Worm (Caenorhabditis elegans): ENCODE measurements around the gene F37C12.18.

Gene F37C12.18

DNA sequence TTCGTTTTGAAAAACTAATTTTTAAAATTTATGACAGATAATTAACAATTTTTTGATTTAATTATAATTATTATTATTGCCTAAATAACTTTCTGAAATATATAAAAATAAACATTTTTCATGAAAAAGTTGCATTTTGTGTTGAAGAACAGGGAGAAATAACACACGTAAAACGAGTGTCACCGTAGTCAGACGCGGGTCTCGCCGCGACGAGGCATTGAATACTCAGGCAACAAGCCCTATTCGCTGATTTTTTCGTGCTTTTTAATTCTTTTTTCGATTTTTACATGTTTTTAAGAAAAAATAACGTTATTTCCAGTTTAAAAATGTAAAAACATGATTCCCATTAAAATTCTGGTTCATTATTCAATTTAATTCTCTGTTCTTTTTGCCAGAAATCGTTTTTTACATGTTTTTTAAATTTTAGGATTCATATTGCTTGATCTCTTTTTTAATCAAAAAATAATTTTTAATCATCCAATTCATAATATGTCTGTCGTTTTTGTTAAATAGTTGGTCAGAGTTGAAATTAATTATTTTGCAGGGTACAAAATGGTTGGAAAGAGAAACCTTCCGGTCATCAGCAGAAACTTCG, 12.8 kb upstream of the F37C12.18 start, which contains the start of gene rpl-6 (continued):
- TF ChIP-seq ztf-4 (tag; optimal IDR thresholded peaks at IDR 0.05) (peak; percentile 73), egl-27 (tag; optimal IDR thresholded peaks at IDR 0.05) (peak; percentile 76)

DNA sequence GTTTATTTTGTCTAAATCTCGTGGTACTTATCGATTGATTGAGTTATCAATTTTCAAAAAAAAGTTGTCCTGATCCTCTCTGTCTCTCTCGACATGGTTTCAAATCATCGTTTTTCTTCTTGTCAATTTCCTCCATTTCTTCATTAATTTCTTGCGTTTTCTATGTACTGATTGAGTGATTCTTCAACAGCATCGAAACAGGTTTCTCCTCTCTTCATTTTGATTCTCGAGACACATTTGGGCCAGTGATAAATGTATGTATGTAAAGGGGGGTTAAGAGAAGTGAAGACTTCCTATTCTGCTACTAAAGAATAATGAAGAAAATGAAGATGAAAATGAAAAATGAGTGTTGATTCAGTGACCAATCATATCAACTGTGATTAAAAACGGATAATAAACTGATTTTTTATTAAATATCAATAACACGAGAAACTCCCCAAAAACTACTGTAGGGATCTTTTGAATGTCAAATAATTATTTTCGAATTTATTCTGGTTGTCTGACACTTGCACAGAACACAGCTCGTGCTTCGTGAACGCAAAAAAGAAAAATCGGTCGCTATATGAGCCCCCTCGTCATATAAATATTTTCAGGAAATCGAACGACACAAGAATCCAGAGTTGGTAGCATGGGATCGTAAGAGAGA, 8.0 kb upstream of the F37C12.18 start:
- TF ChIP-seq sma-9 (GFP tag; optimal IDR thresholded peaks at IDR 0.05) = peak; percentile 50
- no peak for TF ChIP-seq sma-9 (tag; optimal IDR thresholded peaks at IDR 0.05)
- peak; percentile 6 for TF ChIP-seq blmp-1 (tag; optimal IDR thresholded peaks at IDR 0.05; ENCODE audit: insufficient read depth)
- TF ChIP-seq lin-13 (GFP tag; optimal IDR thresholded peaks at IDR 0.05) = no peak
- no peak for TF ChIP-seq mdl-1 (tag; optimal IDR thresholded peaks at IDR 0.05)
- TF ChIP-seq nhr-77 (tag; optimal IDR thresholded peaks at IDR 0.05) = no peak
- no peak for TF ChIP-seq F13H6.1 (tag; optimal IDR thresholded peaks at IDR 0.05)
- peak; percentile 42 for TF ChIP-seq fos-1 (tag; optimal IDR thresholded peaks at IDR 0.05)
- peak; percentile 67 for TF ChIP-seq nhr-25 (tag; optimal IDR thresholded peaks at IDR 0.05)
- TF ChIP-seq nhr-237 (tag; optimal IDR thresholded peaks at IDR 0.05) = no peak
- no peak for TF ChIP-seq nhr-6 (tag; optimal IDR thresholded peaks at IDR 0.05)
- no peak for TF ChIP-seq ZK546.5 (tag; optimal IDR thresholded peaks at IDR 0.05)
- TF ChIP-seq egl-27 (tag; optimal IDR thresholded peaks at IDR 0.05) = peak; percentile 75
- peak; percentile 45 for TF ChIP-seq gmeb-1 (tag; optimal IDR thresholded peaks at IDR 0.05)
- no peak for TF ChIP-seq crh-2 (tag; optimal IDR thresholded peaks at IDR 0.05)
- peak in 1 of 2 experiments; percentile 20 for TF ChIP-seq lsy-2 (tag; optimal IDR thresholded peaks at IDR 0.05)
- peak; percentile 27 for TF ChIP-seq sma-3 (GFP tag; optimal IDR thresholded peaks at IDR 0.05)
- peak; percentile 65 for TF ChIP-seq nhr-21 (tag; optimal IDR thresholded peaks at IDR 0.05)
- TF ChIP-seq C34F6.9 (tag; optimal IDR thresholded peaks at IDR 0.05) = no peak

DNA sequence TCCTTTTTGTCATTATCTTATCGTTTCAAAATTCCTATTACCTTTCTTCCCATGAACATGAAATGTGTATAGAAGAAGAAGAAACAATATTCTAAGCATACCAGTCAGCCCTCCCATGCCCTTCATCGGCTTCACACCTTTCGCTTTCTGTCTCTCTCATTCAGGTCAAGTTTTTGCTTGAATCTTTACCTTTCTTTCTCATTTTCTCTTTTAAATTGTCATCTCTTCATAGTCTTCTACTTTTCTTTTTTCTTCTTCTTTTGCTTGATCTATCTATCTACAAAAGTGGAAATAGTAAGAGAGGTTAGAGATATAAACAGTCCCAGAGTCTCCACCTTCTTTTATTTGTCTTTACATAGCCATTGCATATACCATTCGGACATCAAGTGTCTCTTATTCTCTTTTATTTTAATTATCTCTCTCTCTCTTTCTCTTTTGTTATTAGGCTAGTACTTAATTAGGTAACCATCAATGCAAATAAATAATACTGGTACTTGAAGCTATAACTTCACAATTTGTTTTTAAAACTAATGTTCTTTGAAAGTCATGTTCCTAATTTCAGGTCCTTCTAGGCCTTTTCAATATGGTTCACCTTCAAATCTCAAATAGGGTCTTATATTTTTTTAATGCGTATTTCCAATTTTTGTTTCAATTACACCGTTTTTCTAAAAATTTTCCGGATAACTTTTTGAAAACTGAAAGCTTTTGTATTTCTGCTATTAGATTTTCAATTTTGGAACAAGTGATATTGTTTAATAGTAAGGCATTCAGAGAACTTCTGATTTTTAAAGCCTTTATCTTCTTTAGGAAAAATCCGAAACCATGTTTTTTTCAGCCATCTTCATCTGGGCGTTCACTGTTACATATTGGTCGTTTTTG, 6.4 kb upstream of the F37C12.18 start, which contains the start of gene dpy-31:
dpy-31 (plus strand) TSS at position 829 of the 879 bp plus-strand sequence.
- TF ChIP-seq unc-39 (tag; optimal IDR thresholded peaks at IDR 0.05) = no peak
- TF ChIP-seq lsy-2 (tag; optimal IDR thresholded peaks at IDR 0.05) = peak in 1 of 2 experiments; percentile 37
- TF ChIP-seq blmp-1 (tag; optimal IDR thresholded peaks at IDR 0.05; ENCODE audit: insufficient read depth) = peak; percentile 99
- TF ChIP-seq nhr-21 (tag; optimal IDR thresholded peaks at IDR 0.05) = peak; percentile 64
- no peak for TF ChIP-seq aly-2 (tag; optimal IDR thresholded peaks at IDR 0.05)
- TF ChIP-seq ztf-4 (tag; optimal IDR thresholded peaks at IDR 0.05) = no peak
- peak; percentile 27 for TF ChIP-seq fos-1 (tag; optimal IDR thresholded peaks at IDR 0.05)
- TF ChIP-seq ceh-16 (tag; optimal IDR thresholded peaks at IDR 0.05) = peak; percentile 22
- peak; percentile 39 for TF ChIP-seq crh-2 (tag; optimal IDR thresholded peaks at IDR 0.05)
- no peak for TF ChIP-seq nhr-10 (tag; optimal IDR thresholded peaks at IDR 0.05)
- peak; percentile 90 for TF ChIP-seq nhr-25 (tag; optimal IDR thresholded peaks at IDR 0.05)
- peak; percentile 57 for TF ChIP-seq sma-9 (GFP tag; optimal IDR thresholded peaks at IDR 0.05)
- no peak for TF ChIP-seq sma-9 (tag; optimal IDR thresholded peaks at IDR 0.05)
- TF ChIP-seq sma-3 (GFP tag; optimal IDR thresholded peaks at IDR 0.05) = peak; percentile 33
- peak; percentile 88 for TF ChIP-seq egl-27 (tag; optimal IDR thresholded peaks at IDR 0.05)

DNA sequence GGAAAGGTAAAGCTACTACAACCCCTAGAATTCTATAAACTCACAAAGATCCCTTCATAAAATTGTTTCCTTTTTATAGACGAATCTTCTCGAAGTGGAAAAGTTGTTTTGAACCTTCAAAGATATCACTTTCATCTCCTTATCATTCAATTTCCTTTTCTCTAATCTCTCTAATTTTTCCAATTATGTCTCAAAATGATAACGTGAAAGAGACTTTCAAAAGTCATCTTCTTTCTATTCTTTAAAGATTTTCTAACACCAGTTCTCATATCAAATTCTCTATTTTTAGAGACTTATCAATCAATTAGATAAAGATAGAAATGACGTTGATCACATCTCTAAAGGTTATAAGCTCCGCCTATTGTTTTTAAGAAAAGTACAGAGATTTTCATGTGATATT, 4.2 kb upstream of the F37C12.18 start:
- TF ChIP-seq fos-1 (tag; optimal IDR thresholded peaks at IDR 0.05) = no peak
- TF ChIP-seq lsy-2 (tag; optimal IDR thresholded peaks at IDR 0.05) = peak in 1 of 2 experiments; percentile 4
- no peak for TF ChIP-seq lin-11 (tag; optimal IDR thresholded peaks at IDR 0.05)
- TF ChIP-seq sma-3 (GFP tag; optimal IDR thresholded peaks at IDR 0.05) = peak; percentile 14
- no peak for TF ChIP-seq elt-1 (tag; optimal IDR thresholded peaks at IDR 0.05)
- TF ChIP-seq sem-4 (tag; optimal IDR thresholded peaks at IDR 0.05) = no peak
- TF ChIP-seq alr-1 (tag; optimal IDR thresholded peaks at IDR 0.05) = no peak
- TF ChIP-seq ceh-82 (tag; optimal IDR thresholded peaks at IDR 0.05) = no peak
- no peak for TF ChIP-seq ztf-1 (GFP tag; conservative IDR thresholded peaks at IDR 0.05)
- TF ChIP-seq nhr-6 (tag; optimal IDR thresholded peaks at IDR 0.05) = no peak
- no peak for TF ChIP-seq gmeb-1 (tag; optimal IDR thresholded peaks at IDR 0.05)
- TF ChIP-seq nhr-25 (tag; optimal IDR thresholded peaks at IDR 0.05) = peak; percentile 70
- no peak for TF ChIP-seq ztf-11 (tag; optimal IDR thresholded peaks at IDR 0.05)
- no peak for TF ChIP-seq snpc-4 (tag; optimal IDR thresholded peaks at IDR 0.05)
- TF ChIP-seq nhr-10 (tag; optimal IDR thresholded peaks at IDR 0.05) = no peak
- TF ChIP-seq ceh-16 (tag; optimal IDR thresholded peaks at IDR 0.05) = no peak
- TF ChIP-seq dmd-4 (tag; optimal IDR thresholded peaks at IDR 0.05) = no peak
- TF ChIP-seq C34F6.9 (tag; optimal IDR thresholded peaks at IDR 0.05) = no peak
- TF ChIP-seq mbf-1 (tag; optimal IDR thresholded peaks at IDR 0.05) = no peak
- TF ChIP-seq ama-1 (optimal IDR thresholded peaks at IDR 0.05) = no peak
- peak; percentile 64 for TF ChIP-seq nhr-21 (tag; optimal IDR thresholded peaks at IDR 0.05)
- TF ChIP-seq nhr-77 (tag; optimal IDR thresholded peaks at IDR 0.05) = no peak
- TF ChIP-seq egl-27 (tag; optimal IDR thresholded peaks at IDR 0.05) = peak; percentile 16
- TF ChIP-seq unc-62 (GFP tag; optimal IDR thresholded peaks at IDR 0.05) = no peak
- no peak for TF ChIP-seq unc-55 (GFP tag; optimal IDR thresholded peaks at IDR 0.05)
- TF ChIP-seq R02D3.7 (tag; optimal IDR thresholded peaks at IDR 0.05) = no peak
- no peak for TF ChIP-seq aly-2 (tag; optimal IDR thresholded peaks at IDR 0.05)
- no peak for TF ChIP-seq F13H6.1 (tag; optimal IDR thresholded peaks at IDR 0.05)
- TF ChIP-seq ztf-4 (tag; optimal IDR thresholded peaks at IDR 0.05) = no peak
- no peak for TF ChIP-seq nhr-12 (tag; optimal IDR thresholded peaks at IDR 0.05)
- TF ChIP-seq crh-2 (tag; optimal IDR thresholded peaks at IDR 0.05) = no peak
- no peak for TF ChIP-seq mab-5 (tag; optimal IDR thresholded peaks at IDR 0.05)
- peak; percentile 93 for TF ChIP-seq blmp-1 (tag; optimal IDR thresholded peaks at IDR 0.05; ENCODE audit: insufficient read depth)
